Fruit fly (Drosophila melanogaster) whole organism: ENCODE data around the gene CG14352.

Source experiments
- CG8478 ChIP-seq: fragments of >200 bp; optimal IDR thresholded peaks from 2 replicates; lab custom pipeline; 2018; ENCODE audit warnings: inconsistent platforms
- Dll ChIP-seq: fragments of >200 bp; optimal IDR thresholded peaks from 2 replicates; lab custom pipeline; 2017

DNA sequence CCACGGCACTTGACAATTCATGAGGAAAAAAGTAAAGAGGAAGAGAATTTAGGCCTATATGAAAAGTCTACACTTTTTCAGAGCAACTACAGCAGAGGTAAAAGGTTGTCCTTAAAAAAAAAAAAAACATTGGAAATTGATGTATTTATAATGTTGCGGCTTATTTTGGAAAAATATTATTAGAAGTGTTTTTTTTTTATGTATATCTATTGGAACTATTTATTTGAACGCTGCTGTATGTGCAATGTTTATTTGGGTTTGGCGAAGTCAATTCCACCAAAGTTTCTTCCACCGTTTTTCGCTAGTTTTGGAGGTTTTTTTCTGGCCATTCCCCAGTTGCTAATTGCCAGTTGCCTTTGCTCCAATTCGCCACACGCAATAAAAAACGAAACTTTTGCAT is 44.6 kb downstream of the CG14352 start:
- TF ChIP-seq Dll (no peak), CG8478 (no peak)
